Worm (Caenorhabditis elegans) whole organism, early embryonic: ENCODE measurements around the gene his-35.

ENCODE experiments used
- B0310.2 ChIP-seq: sonication (generic microtip); optimal IDR thresholded peaks from 2 replicates; lab custom pipeline; 2016; ENCODE audit warnings: mild to moderate bottlenecking, missing genetic modification characterization, missing compliant biosample characterization
- aly-1 ChIP-seq: sonication (generic microtip); optimal IDR thresholded peaks from 2 replicates; lab custom pipeline; 2016; ENCODE audit warnings: missing genetic modification characterization, missing compliant biosample characterization
- ama-1 ChIP-seq: fragments of 150-350 bp; optimal IDR thresholded peaks from 2 replicates; lab custom pipeline; 2014
- ceh-13 ChIP-seq: fragments of 200-800 bp; sonication (Bioruptor generic); optimal IDR thresholded peaks from 2 replicates; lab custom pipeline; 2018; ENCODE audit warnings: mild to moderate bottlenecking, missing genetic modification characterization, missing compliant biosample characterization
- ceh-36 ChIP-seq: sonication (generic microtip); optimal IDR thresholded peaks from 2 replicates; lab custom pipeline; 2016; ENCODE audit warnings: missing genetic modification characterization, inconsistent platforms, missing compliant biosample characterization
- ets-7 ChIP-seq: sonication (generic microtip); optimal IDR thresholded peaks from 2 replicates; lab custom pipeline; 2016; ENCODE audit warnings: missing genotype, missing genetic modification characterization, missing compliant biosample characterization
- flt-1 ChIP-seq: fragments of 200-800 bp; sonication (Bioruptor generic); IDR thresholded peaks from 2 replicates; pipeline ENCODE4 v1.3.6; 2022; ENCODE audit warnings: missing genetic modification characterization, missing compliant biosample characterization
- hmbx-1 ChIP-seq: sonication (generic microtip); optimal IDR thresholded peaks from 2 replicates; lab custom pipeline; 2016; ENCODE audit warnings: mild to moderate bottlenecking, missing genetic modification characterization, missing compliant biosample characterization
- hmg-4 ChIP-seq: fragments of 200-800 bp; sonication (Bioruptor generic); optimal IDR thresholded peaks from 2 replicates; lab custom pipeline; 2018; ENCODE audit warnings: mild to moderate bottlenecking, missing genetic modification characterization, missing compliant biosample characterization
- scrt-1 ChIP-seq: fragments of 200-800 bp; sonication (Bioruptor generic); IDR thresholded peaks from 2 replicates; pipeline ENCODE4 v1.3.6; 2022; ENCODE audit warnings: missing genetic modification characterization, missing compliant biosample characterization
- sea-1 ChIP-seq: fragments of 200-800 bp; sonication (Bioruptor generic); conservative IDR thresholded peaks from 2 replicates; pipeline ENCODE4 v1.3.6; 2022; ENCODE audit warnings: missing genetic modification characterization, missing compliant biosample characterization
- tbx-37 ChIP-seq: fragments of 200-800 bp; sonication (Bioruptor generic); conservative IDR thresholded peaks from 2 replicates; pipeline ENCODE4 v1.3.6; 2022; ENCODE audit warnings: missing genetic modification reagents, missing genetic modification characterization, missing compliant biosample characterization

- no peak for TF ChIP-seq ets-7 (tag; lab: Kevin White, UChicago)
- no peak for TF ChIP-seq ama-1 (lab: Kevin White, UChicago)
- TF ChIP-seq tbx-37 (GFP tag; lab: Robert Waterston, UW) = no peak
- TF ChIP-seq flt-1 (GFP tag; lab: Robert Waterston, UW) = no peak
- no peak for TF ChIP-seq sea-1 (GFP tag; lab: Robert Waterston, UW)
- no peak for TF ChIP-seq ceh-36 (tag; lab: Kevin White, UChicago)
- no peak for TF ChIP-seq scrt-1 (GFP tag; lab: Robert Waterston, UW)
- TF ChIP-seq ceh-13 (GFP tag; lab: Kevin White, UChicago) = no peak
- TF ChIP-seq hmg-4 (GFP tag; lab: Kevin White, UChicago) = no peak
- no peak for TF ChIP-seq aly-1 (tag; lab: Kevin White, UChicago)
- TF ChIP-seq hmbx-1 (tag; lab: Kevin White, UChicago) = no peak
- TF ChIP-seq B0310.2 (tag; lab: Kevin White, UChicago) = no peak
Observed at ce11 chrV:9570197-9570596, 25.1 kb upstream of the his-35 start, which contains the start of gene F25B3.5.
